Worm (Caenorhabditis elegans) whole organism, L1 larva: ENCODE results near the gene Y62H9A.9.

Source experiments
- F16B12.6 ChIP-seq: fragments of 150-350 bp; optimal IDR thresholded peaks from 2 replicates; lab custom pipeline; 2014; ENCODE audit warnings: missing biosample characterization, missing genetic modification characterization
- alr-1 ChIP-seq: fragments of 200-800 bp; sonication (Bioruptor generic); optimal IDR thresholded peaks from 2 replicates; lab custom pipeline; 2018; ENCODE audit warnings: borderline replicate concordance, mild to moderate bottlenecking, missing genetic modification characterization, missing compliant biosample characterization
- ama-1 ChIP-seq: fragments of 150-350 bp; optimal IDR thresholded peaks from 2 replicates; lab custom pipeline; 2014
- ceh-82 ChIP-seq, 3 experiments: fragments of 150-350 bp in 1 of 3; sonication (generic microtip) in 2 of 3; optimal IDR thresholded peaks; 2 replicates each; lab custom pipeline; 2014 to 2017; ENCODE audit warnings: missing biosample characterization in 3 of 3, missing genetic modification characterization in 3 of 3
- egl-27 ChIP-seq, 2 experiments: fragments of 150-350 bp in 1 of 2; sonication (generic microtip); optimal IDR thresholded peaks; 3 replicates each; lab custom pipeline; 2017 to 2018; ENCODE audit warnings: missing biosample characterization in 2 of 2, missing genetic modification characterization in 2 of 2, missing genetic modification reagents in 2 of 2
- irx-1 ChIP-seq: sonication (generic microtip); optimal IDR thresholded peaks from 2 replicates; lab custom pipeline; 2016; ENCODE audit warnings: missing genetic modification characterization, missing compliant biosample characterization
- mep-1 ChIP-seq: fragments of 150-350 bp; optimal IDR thresholded peaks from 2 replicates; lab custom pipeline; 2014; ENCODE audit warnings: missing biosample characterization, missing genetic modification characterization
- nhr-11 ChIP-seq: fragments of 150-350 bp; optimal IDR thresholded peaks from 2 replicates; lab custom pipeline; 2014; ENCODE audit warnings: missing biosample characterization, missing genetic modification characterization
- nhr-237 ChIP-seq: fragments of 150-350 bp; optimal IDR thresholded peaks from 2 replicates; lab custom pipeline; 2014; ENCODE audit warnings: missing biosample characterization, missing genetic modification characterization
- swsn-7 ChIP-seq: sonication (generic microtip); optimal IDR thresholded peaks from 2 replicates; lab custom pipeline; 2016; ENCODE audit warnings: missing genetic modification characterization, missing compliant biosample characterization
- unc-62 ChIP-seq: fragments of 150-350 bp; optimal IDR thresholded peaks from 2 replicates; lab custom pipeline; 2014; ENCODE audit warnings: missing biosample characterization, missing genetic modification reagents, missing genetic modification characterization

DNA sequence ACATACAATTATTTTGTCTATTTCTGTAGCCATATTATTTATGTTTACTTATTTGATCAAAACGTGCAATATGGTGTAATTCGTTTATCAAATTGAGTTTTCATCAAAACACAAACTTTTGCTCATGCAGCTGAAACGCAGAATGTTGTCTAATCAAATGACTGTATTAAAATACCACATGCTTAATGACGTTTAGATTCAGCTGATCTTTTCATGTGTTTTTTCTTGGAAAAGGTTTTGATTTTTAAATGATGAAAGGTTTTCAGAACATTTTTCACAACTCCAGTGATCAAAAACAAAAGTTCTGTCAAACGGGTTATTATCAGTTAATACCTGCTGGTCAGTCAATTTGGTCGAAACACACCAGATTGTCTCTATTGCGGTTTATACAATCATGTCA, 22.7 kb downstream of the Y62H9A.9 start, which contains the start of gene Y62H9A.1:
- TF ChIP-seq alr-1 (no peak), nhr-11 (tag; lab: Kevin White, UChicago) (no peak), unc-62 (GFP tag; lab: Kevin White, UChicago) (no peak), egl-27 (tag; optimal IDR thresholded peaks at IDR 0.05; lab: Kevin White, UChicago) (no peak), ceh-82 (tag; optimal IDR thresholded peaks at IDR 0.05; lab: Kevin White, UChicago) (no peak), nhr-237 (tag; lab: Kevin White, UChicago) (no peak), ama-1 (lab: Kevin White, UChicago) (no peak), F16B12.6 (tag; lab: Kevin White, UChicago) (no peak), mep-1 (tag; lab: Kevin White, UChicago) (no peak), irx-1 (tag; lab: Kevin White, UChicago) (no peak), swsn-7 (tag; lab: Kevin White, UChicago) (no peak)
